Worm (Caenorhabditis elegans) whole organism, L3 larva: Measurements from ENCODE around the gene T05A8.8.

Experiments
- ama-1 ChIP-seq: fragments of 150-350 bp; optimal IDR thresholded peaks from 2 replicates; lab custom pipeline; 2018
- ceh-16 ChIP-seq: sonication (generic microtip); optimal IDR thresholded peaks from 2 replicates; lab custom pipeline; 2017; ENCODE audit warnings: missing biosample characterization, missing genetic modification characterization
- elt-1 ChIP-seq: fragments of 150-350 bp; optimal IDR thresholded peaks from 2 replicates; lab custom pipeline; 2014; ENCODE audit warnings: missing biosample characterization, missing genetic modification characterization
- eor-1 ChIP-seq, 2 experiments: fragments of 150-350 bp; optimal IDR thresholded peaks; 2 replicates each; lab custom pipeline; 2014 to 2018; ENCODE audit warnings: missing biosample characterization in 2 of 2, missing genetic modification characterization in 2 of 2
- fkh-10 ChIP-seq: sonication (generic microtip); optimal IDR thresholded peaks from 2 replicates; lab custom pipeline; 2017; ENCODE audit warnings: missing biosample characterization, missing genetic modification reagents, missing genetic modification characterization
- nhr-11 ChIP-seq: fragments of 150-350 bp; optimal IDR thresholded peaks from 2 replicates; lab custom pipeline; 2014; ENCODE audit warnings: missing biosample characterization, missing genetic modification characterization
- nhr-12 ChIP-seq: fragments of 150-350 bp; optimal IDR thresholded peaks from 2 replicates; lab custom pipeline; 2014; ENCODE audit warnings: missing biosample characterization, missing genetic modification characterization
- nhr-76 ChIP-seq: fragments of 150-350 bp; sonication (generic microtip); optimal IDR thresholded peaks from 5 replicates; lab custom pipeline; 2014; ENCODE audit warnings: missing biosample characterization, missing genetic modification characterization
- unc-62 ChIP-seq: fragments of 150-350 bp; sonication (generic microtip); optimal IDR thresholded peaks from 4 replicates; lab custom pipeline; 2014; ENCODE audit warnings: missing biosample characterization, missing genetic modification reagents, missing genetic modification characterization
- zag-1 ChIP-seq: fragments of 150-350 bp; optimal IDR thresholded peaks from 2 replicates; lab custom pipeline; 2014; ENCODE audit warnings: missing biosample characterization, missing genetic modification characterization

DNA sequence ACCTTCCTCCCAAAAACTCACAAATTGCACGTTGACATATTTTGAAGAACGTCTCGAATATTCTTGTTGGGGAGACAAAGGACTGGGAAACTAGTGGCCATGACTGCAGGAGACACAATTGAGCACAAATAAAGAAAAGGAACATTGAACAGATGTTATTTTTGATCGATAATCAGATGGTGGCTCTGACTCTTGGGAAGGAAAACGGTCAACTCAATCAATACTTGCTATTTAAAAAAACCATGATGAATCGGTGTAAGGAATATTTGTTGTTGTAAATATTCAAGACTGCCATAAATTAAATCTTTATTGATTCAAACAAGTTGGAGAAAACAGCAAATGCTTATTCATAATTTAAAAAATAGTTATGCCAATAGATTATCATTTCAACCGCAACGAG is 34.3 kb downstream of the T05A8.8 start, which contains the start of gene fbxb-105:
- TF ChIP-seq ama-1 (lab: Kevin White, UChicago) (no peak), eor-1 (tag; optimal IDR thresholded peaks at IDR 0.05; lab: Kevin White, UChicago) (no peak), nhr-76 (tag; lab: Kevin White, UChicago) (no peak), nhr-11 (tag; lab: Kevin White, UChicago) (no peak), elt-1 (tag; lab: Kevin White, UChicago) (no peak), fkh-10 (no peak), ceh-16 (tag; lab: Kevin White, UChicago) (no peak), zag-1 (tag; lab: Kevin White, UChicago) (no peak), nhr-12 (no peak), unc-62 (GFP tag; lab: Kevin White, UChicago) (no peak)
